Worm (Caenorhabditis elegans): ENCODE data around the gene micu-1.

micu-1 gene

DNA sequence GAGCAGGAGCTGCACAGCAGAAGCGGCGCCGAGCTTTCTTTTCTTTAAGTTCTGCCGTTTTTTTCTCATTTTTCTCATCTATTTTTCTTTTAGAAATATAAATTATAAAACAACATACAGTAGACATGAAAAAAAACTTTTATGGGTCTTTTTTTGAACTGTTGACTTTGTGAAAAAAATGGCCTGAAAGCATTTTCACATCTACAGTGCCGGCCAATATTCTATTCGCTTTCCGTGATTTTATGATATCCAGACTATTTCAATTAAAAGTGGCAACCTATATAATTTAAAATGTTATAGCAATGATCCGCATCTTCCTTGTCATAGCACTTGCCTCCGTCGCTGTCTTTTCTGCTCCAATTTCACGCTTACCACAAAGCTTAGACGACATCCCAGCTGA is 30.3 kb downstream of the micu-1 start, which contains the start of gene far-6:
TSS of gene far-6 (plus strand) at position 301 of the 400 bp plus-strand sequence.
- no peak for TF ChIP-seq mep-1 (tag; optimal IDR thresholded peaks at IDR 0.05)
- no peak for TF ChIP-seq M03D4.4 (tag; optimal IDR thresholded peaks at IDR 0.05)
- no peak for TF ChIP-seq ceh-43 (GFP tag; optimal IDR thresholded peaks at IDR 0.05)
- TF ChIP-seq drap-1 (GFP tag; optimal IDR thresholded peaks at IDR 0.05), result no peak
- TF ChIP-seq sptf-1 (tag; optimal IDR thresholded peaks at IDR 0.05), result no peak
- no peak for TF ChIP-seq ztf-11 (tag; optimal IDR thresholded peaks at IDR 0.05)
- no peak for TF ChIP-seq cnd-1 (tag; optimal IDR thresholded peaks at IDR 0.05)
- TF ChIP-seq lsy-2 (tag; optimal IDR thresholded peaks at IDR 0.05), result no peak
- TF ChIP-seq ces-1 (GFP tag; optimal IDR thresholded peaks at IDR 0.05), result no peak
- TF ChIP-seq blmp-1 (tag; optimal IDR thresholded peaks at IDR 0.05), result no peak
- TF ChIP-seq lin-32 (GFP tag; optimal IDR thresholded peaks at IDR 0.05), result no peak
- no peak for TF ChIP-seq mab-5 (tag; optimal IDR thresholded peaks at IDR 0.05)
- no peak for TF ChIP-seq hlh-1 (tag; optimal IDR thresholded peaks at IDR 0.05)
- no peak for TF ChIP-seq ceh-39 (tag; optimal IDR thresholded peaks at IDR 0.05)
- no peak for TF ChIP-seq tbx-8 (GFP tag; optimal IDR thresholded peaks at IDR 0.05)
- no peak for TF ChIP-seq lin-13 (tag; optimal IDR thresholded peaks at IDR 0.05)
- TF ChIP-seq nhr-76 (tag; optimal IDR thresholded peaks at IDR 0.05), result no peak
- no peak for TF ChIP-seq bed-3 (GFP tag; optimal IDR thresholded peaks at IDR 0.05)
- no peak for TF ChIP-seq zip-8 (tag; optimal IDR thresholded peaks at IDR 0.05)

DNA sequence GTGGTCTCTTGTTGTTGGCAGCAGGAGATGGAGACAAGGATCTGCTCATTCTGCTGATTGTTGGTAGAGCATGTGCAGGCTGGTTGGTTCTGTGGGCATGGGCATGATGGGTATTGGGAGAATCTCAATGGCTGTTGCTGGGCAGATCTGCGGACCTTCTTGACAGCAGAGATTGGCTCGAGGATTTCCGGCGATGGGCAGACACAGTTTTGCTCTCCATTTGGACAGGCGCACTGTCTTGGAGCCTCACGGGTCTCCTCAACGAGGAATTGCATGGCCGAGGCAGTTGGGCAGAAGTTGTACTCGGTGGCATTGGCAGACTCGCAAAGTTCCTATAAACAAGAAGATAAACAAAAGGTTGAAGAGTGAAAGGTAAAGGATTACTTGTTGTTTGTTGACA is 32.8 kb downstream of the micu-1 start:
- no peak for TF ChIP-seq ztf-11 (tag; optimal IDR thresholded peaks at IDR 0.05)
- no peak for TF ChIP-seq cnd-1 (tag; optimal IDR thresholded peaks at IDR 0.05)
- no peak for TF ChIP-seq hlh-1 (tag; optimal IDR thresholded peaks at IDR 0.05)
- TF ChIP-seq snpc-4 (tag; optimal IDR thresholded peaks at IDR 0.05), result no peak
- no peak for TF ChIP-seq mls-2 (tag; optimal IDR thresholded peaks at IDR 0.05)

DNA sequence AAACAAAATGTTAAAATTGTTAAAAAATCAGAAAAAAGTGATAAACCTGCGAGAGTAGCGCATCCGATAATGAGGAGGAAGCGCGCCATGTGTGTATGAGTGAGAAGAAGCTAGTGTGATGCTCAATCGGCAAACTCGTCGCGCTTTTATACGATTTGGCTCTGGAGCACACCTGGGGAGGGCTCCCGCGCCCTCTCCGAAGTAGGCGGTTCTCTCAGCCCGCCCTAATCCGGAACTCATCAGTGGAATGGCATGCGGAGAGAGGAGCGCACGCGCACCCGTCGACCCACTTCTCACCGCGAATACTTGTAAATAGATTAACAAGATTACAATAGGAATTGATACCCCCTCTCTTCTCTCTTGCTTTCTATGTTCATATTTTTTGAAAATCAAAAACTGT is 33.6 kb downstream of the micu-1 start, which contains the start of gene pqn-74:
TSS of gene pqn-74 (minus strand) at position 122 of the 400 bp plus-strand sequence.
- TF ChIP-seq ztf-11 (tag; optimal IDR thresholded peaks at IDR 0.05) (no peak), sem-2 (GFP tag; optimal IDR thresholded peaks at IDR 0.05) (no peak), ham-2 (GFP tag; optimal IDR thresholded peaks at IDR 0.05) (no peak), unc-39 (tag; optimal IDR thresholded peaks at IDR 0.05) (no peak), nhr-2 (tag; optimal IDR thresholded peaks at IDR 0.05) (no peak), hlh-1 (tag; optimal IDR thresholded peaks at IDR 0.05) (no peak), snpc-4 (tag; optimal IDR thresholded peaks at IDR 0.05) (no peak), ceh-39 (tag; optimal IDR thresholded peaks at IDR 0.05) (no peak), zip-8 (tag; optimal IDR thresholded peaks at IDR 0.05) (no peak), lin-32 (GFP tag; optimal IDR thresholded peaks at IDR 0.05) (no peak), unc-62 (GFP tag; optimal IDR thresholded peaks at IDR 0.05) (no peak)

DNA sequence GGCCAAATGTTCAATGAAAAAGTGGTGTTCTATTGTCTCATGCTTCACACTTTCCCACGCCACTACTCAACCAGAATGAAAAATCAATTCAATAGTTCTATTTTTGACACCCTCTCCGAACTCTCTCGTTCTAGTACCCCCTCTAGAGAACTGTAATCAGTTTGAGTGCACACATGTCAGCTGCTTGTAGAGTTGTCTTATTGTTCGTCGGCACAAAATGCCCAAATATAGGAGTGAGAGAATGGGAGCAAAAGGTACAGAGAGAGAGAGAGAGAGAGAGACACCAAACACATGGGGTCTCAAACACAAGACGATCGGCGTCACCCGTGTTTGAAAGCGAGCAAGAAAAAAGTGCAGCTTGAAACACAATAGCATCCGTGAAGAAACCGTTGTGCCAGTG is 36.6 kb downstream of the micu-1 start:
- no peak for TF ChIP-seq nhr-237 (tag; optimal IDR thresholded peaks at IDR 0.05)
- no peak for TF ChIP-seq lin-13 (tag; optimal IDR thresholded peaks at IDR 0.05)
- no peak for TF ChIP-seq flh-1 (GFP tag; optimal IDR thresholded peaks at IDR 0.05)
- TF ChIP-seq ces-1 (GFP tag; optimal IDR thresholded peaks at IDR 0.05), result no peak
- no peak for TF ChIP-seq lsy-2 (tag; optimal IDR thresholded peaks at IDR 0.05)
- no peak for TF ChIP-seq tbx-8 (GFP tag; optimal IDR thresholded peaks at IDR 0.05)
- no peak for TF ChIP-seq nhr-2 (tag; optimal IDR thresholded peaks at IDR 0.05)
- TF ChIP-seq ceh-43 (GFP tag; optimal IDR thresholded peaks at IDR 0.05), result no peak
- no peak for TF ChIP-seq nhr-12 (tag; optimal IDR thresholded peaks at IDR 0.05)
- no peak for TF ChIP-seq hlh-1 (tag; optimal IDR thresholded peaks at IDR 0.05)
- no peak for TF ChIP-seq zip-8 (tag; optimal IDR thresholded peaks at IDR 0.05)
- TF ChIP-seq nhr-28 (tag; optimal IDR thresholded peaks at IDR 0.05), result no peak
- no peak for TF ChIP-seq cnd-1 (tag; optimal IDR thresholded peaks at IDR 0.05)
- TF ChIP-seq drap-1 (GFP tag; optimal IDR thresholded peaks at IDR 0.05), result no peak
- TF ChIP-seq ceh-39 (tag; optimal IDR thresholded peaks at IDR 0.05), result no peak
- TF ChIP-seq unc-120 (tag; optimal IDR thresholded peaks at IDR 0.05; ENCODE audit: poor library complexity, severe bottlenecking), result no peak
- TF ChIP-seq mab-5 (tag; optimal IDR thresholded peaks at IDR 0.05), result no peak
- no peak for TF ChIP-seq blmp-1 (tag; optimal IDR thresholded peaks at IDR 0.05)

DNA sequence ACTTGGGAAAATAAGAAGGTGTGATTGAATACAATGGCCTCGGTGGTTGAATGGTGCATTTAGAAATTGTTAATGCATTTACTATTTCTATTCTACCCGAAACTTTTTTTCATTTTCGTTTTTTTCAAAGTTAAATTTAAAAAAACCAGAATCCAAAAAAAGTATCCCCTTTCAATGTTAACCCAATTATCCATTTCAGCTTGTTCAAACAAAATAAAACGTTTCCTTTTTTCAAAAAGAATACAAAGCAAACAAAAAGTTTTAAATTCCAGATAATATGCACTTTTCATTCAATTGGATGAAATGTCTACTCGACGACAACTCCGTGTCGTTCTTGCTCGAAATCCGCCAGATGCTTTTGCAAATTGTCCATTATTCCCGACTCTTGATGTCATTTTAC is 44.8 kb downstream of the micu-1 start, which contains the start of gene W02A2.5:
TSS of gene W02A2.5 (plus strand) at position 301 of the 400 bp plus-strand sequence.
- TF ChIP-seq nhr-12 (tag; optimal IDR thresholded peaks at IDR 0.05), result no peak
- TF ChIP-seq zip-8 (tag; optimal IDR thresholded peaks at IDR 0.05), result no peak
- TF ChIP-seq nhr-28 (tag; optimal IDR thresholded peaks at IDR 0.05), result no peak
- no peak for TF ChIP-seq lin-13 (tag; optimal IDR thresholded peaks at IDR 0.05)
- TF ChIP-seq drap-1 (GFP tag; optimal IDR thresholded peaks at IDR 0.05), result no peak
- TF ChIP-seq unc-62 (GFP tag; optimal IDR thresholded peaks at IDR 0.05), result no peak
- TF ChIP-seq lin-32 (GFP tag; optimal IDR thresholded peaks at IDR 0.05), result no peak
- TF ChIP-seq lsy-2 (tag; optimal IDR thresholded peaks at IDR 0.05), result no peak
- TF ChIP-seq nhr-2 (tag; optimal IDR thresholded peaks at IDR 0.05), result no peak
- TF ChIP-seq mep-1 (tag; optimal IDR thresholded peaks at IDR 0.05), result no peak
- TF ChIP-seq pha-4 (tag; optimal IDR thresholded peaks at IDR 0.05), result no peak
